Worm (Caenorhabditis elegans): Measurements from ENCODE around the gene nhr-40.

Gene nhr-40

DNA sequence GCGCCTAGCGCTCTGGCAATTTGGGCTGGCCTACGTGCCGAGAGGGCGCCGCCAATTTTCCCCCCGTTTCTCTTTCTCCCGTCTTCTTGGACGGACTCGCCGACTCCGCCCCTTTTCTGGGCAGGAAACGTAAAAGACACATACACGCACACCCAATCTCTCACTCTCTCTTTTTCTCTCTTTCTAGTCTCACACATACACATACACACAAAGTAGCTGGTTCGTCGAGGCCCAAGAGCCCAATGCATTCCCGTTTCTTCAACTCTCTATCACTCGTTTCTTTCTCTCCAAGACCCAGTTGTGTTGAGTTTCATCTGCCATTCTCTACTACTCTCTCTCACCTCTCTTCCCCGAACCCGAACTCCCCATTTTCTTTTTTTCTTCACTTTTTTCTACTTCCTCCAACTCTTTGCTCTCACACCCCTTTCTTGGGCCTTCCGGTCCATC, 5.1 kb downstream of the nhr-40 start (continued):
- peak; percentile 24 for TF ChIP-seq unc-55 (GFP tag; optimal IDR thresholded peaks at IDR 0.05)
- no peak for TF ChIP-seq pag-3 (tag; optimal IDR thresholded peaks at IDR 0.05; ENCODE audit: borderline replicate concordance)
- TF ChIP-seq ceh-18 (tag; optimal IDR thresholded peaks at IDR 0.05): peak; percentile 93
- TF ChIP-seq hlh-8 (tag; optimal IDR thresholded peaks at IDR 0.05): no peak
- peak; percentile 2 for TF ChIP-seq sdc-2 (tag; optimal IDR thresholded peaks at IDR 0.05)
- no peak for TF ChIP-seq pros-1 (tag; optimal IDR thresholded peaks at IDR 0.05)
- TF ChIP-seq eyg-1 (tag; optimal IDR thresholded peaks at IDR 0.05): no peak
- peak; percentile 61 for TF ChIP-seq nfya-1 (tag; optimal IDR thresholded peaks at IDR 0.05)
- TF ChIP-seq ceh-34 (tag; optimal IDR thresholded peaks at IDR 0.05): peak; percentile 53
- TF ChIP-seq lim-6 (tag; optimal IDR thresholded peaks at IDR 0.05): no peak
- no peak for TF ChIP-seq ttx-3 (tag; optimal IDR thresholded peaks at IDR 0.05)

ce11 chrX:2601025-2601705, 7.4 kb downstream of the nhr-40 start:
- TF ChIP-seq zip-5 (tag; optimal IDR thresholded peaks at IDR 0.05) (no peak), K09A11.1 (tag; optimal IDR thresholded peaks at IDR 0.05; ENCODE audit: insufficient read depth) (no peak), unc-42 (tag; optimal IDR thresholded peaks at IDR 0.05) (peak; percentile 23), fkh-10 (GFP tag; optimal IDR thresholded peaks at IDR 0.05) (no peak), fkh-6 (tag; optimal IDR thresholded peaks at IDR 0.05) (no peak), ceh-34 (tag; optimal IDR thresholded peaks at IDR 0.05) (no peak), dve-1 (tag; optimal IDR thresholded peaks at IDR 0.05) (no peak), C08G9.2 (tag; optimal IDR thresholded peaks at IDR 0.05) (no peak)

- no peak for TF ChIP-seq fax-1 (tag; optimal IDR thresholded peaks at IDR 0.05)
- TF ChIP-seq zip-5 (tag; optimal IDR thresholded peaks at IDR 0.05): no peak
- no peak for TF ChIP-seq hlh-6 (tag; optimal IDR thresholded peaks at IDR 0.05)
- TF ChIP-seq sdc-2 (tag; optimal IDR thresholded peaks at IDR 0.05): no peak
- TF ChIP-seq odd-2 (tag; optimal IDR thresholded peaks at IDR 0.05): no peak
- TF ChIP-seq pag-3 (tag; optimal IDR thresholded peaks at IDR 0.05; ENCODE audit: borderline replicate concordance): no peak
- no peak for TF ChIP-seq nhr-232 (tag; optimal IDR thresholded peaks at IDR 0.05)
- TF ChIP-seq pqm-1 (tag; optimal IDR thresholded peaks at IDR 0.05): no peak
- TF ChIP-seq elt-2 (tag; optimal IDR thresholded peaks at IDR 0.05): no peak
- TF ChIP-seq hlh-8 (tag; optimal IDR thresholded peaks at IDR 0.05): no peak
- no peak for TF ChIP-seq unc-86 (tag; optimal IDR thresholded peaks at IDR 0.05)
- TF ChIP-seq syd-9 (tag; optimal IDR thresholded peaks at IDR 0.05): no peak
- no peak for TF ChIP-seq ceh-45 (GFP tag; IDR thresholded peaks at IDR 0.05)
- TF ChIP-seq C38D4.7 (GFP tag; optimal IDR thresholded peaks at IDR 0.05): no peak
- no peak for TF ChIP-seq F13H6.1 (tag; optimal IDR thresholded peaks at IDR 0.05)
- TF ChIP-seq ceh-30 (tag; optimal IDR thresholded peaks at IDR 0.05): no peak
- no peak for TF ChIP-seq unc-3 (GFP tag; conservative IDR thresholded peaks at IDR 0.05)
- TF ChIP-seq unc-3 (tag; optimal IDR thresholded peaks at IDR 0.05): no peak
- no peak for TF ChIP-seq unc-55 (GFP tag; optimal IDR thresholded peaks at IDR 0.05)
- TF ChIP-seq nfya-1 (tag; optimal IDR thresholded peaks at IDR 0.05): no peak
Observed at ce11 chrX:2604358-2605016, 10.7 kb downstream of the nhr-40 start.

- TF ChIP-seq ztf-16 (tag; optimal IDR thresholded peaks at IDR 0.05) (no peak), C38D4.7 (GFP tag; optimal IDR thresholded peaks at IDR 0.05) (no peak), hlh-30 (tag; optimal IDR thresholded peaks at IDR 0.05; ENCODE audit: insufficient read depth) (no peak), ceh-34 (tag; optimal IDR thresholded peaks at IDR 0.05) (no peak), nhr-11 (tag; optimal IDR thresholded peaks at IDR 0.05) (no peak), K02D7.2 (tag; optimal IDR thresholded peaks at IDR 0.05) (no peak), ceh-18 (tag; optimal IDR thresholded peaks at IDR 0.05) (no peak), fkh-6 (tag; optimal IDR thresholded peaks at IDR 0.05) (no peak), nhr-232 (tag; optimal IDR thresholded peaks at IDR 0.05) (no peak), gmeb-2 (tag; optimal IDR thresholded peaks at IDR 0.05) (no peak), unc-55 (GFP tag; optimal IDR thresholded peaks at IDR 0.05) (no peak), ref-2 (tag; optimal IDR thresholded peaks at IDR 0.05) (no peak), pqm-1 (tag; optimal IDR thresholded peaks at IDR 0.05) (no peak), hlh-15 (tag; optimal IDR thresholded peaks at IDR 0.05) (no peak)
Observed at ce11 chrX:2607522-2608278, 13.9 kb downstream of the nhr-40 start, which contains the start of gene T03G6.1. T03G6.1 (plus strand) TSS chrX:2608228.

Data from whole organism, late embryonic.